Fruit fly (Drosophila melanogaster) whole organism, embryonic: ENCODE results near the gene DIP-alpha.

Experiments used
- ATbp ChIP-seq: fragments of 200-800 bp; sonication (Bioruptor generic); optimal IDR thresholded peaks from 2 replicates; lab custom pipeline; 2017; ENCODE audit warnings: missing biosample characterization, mild to moderate bottlenecking, missing genetic modification characterization, missing genetic modification reagents
- Abd-B ChIP-seq: fragments of 200-800 bp; sonication (Bioruptor generic); optimal IDR thresholded peaks from 2 replicates; lab custom pipeline; 2018; ENCODE audit warnings: missing biosample characterization, mild to moderate bottlenecking, missing genetic modification characterization, moderate library complexity
- CG10147 ChIP-seq: fragments of 200-800 bp; sonication (Bioruptor generic); optimal IDR thresholded peaks from 2 replicates; lab custom pipeline; 2019; ENCODE audit warnings: missing biosample characterization, mild to moderate bottlenecking, missing genetic modification characterization, moderate library complexity
- CG10654 ChIP-seq: fragments of 200-800 bp; sonication (Bioruptor generic); optimal IDR thresholded peaks from 2 replicates; lab custom pipeline; 2016; ENCODE audit warnings: missing biosample characterization, missing genetic modification characterization
- CG11456 ChIP-seq: fragments of 200-800 bp; sonication (Bioruptor generic); IDR thresholded peaks from 3 replicates; pipeline ENCODE4 v1.3.6; 2022; ENCODE audit warnings: missing biosample characterization, missing genetic modification characterization
- CG16863 ChIP-seq: fragments of 200-800 bp; sonication (Bioruptor generic); optimal IDR thresholded peaks from 3 replicates; lab custom pipeline; 2016; ENCODE audit warnings: missing biosample characterization, missing genetic modification characterization
- CG17802 ChIP-seq: fragments of 200-800 bp; sonication (Bioruptor generic); optimal IDR thresholded peaks from 2 replicates; lab custom pipeline; 2018; ENCODE audit warnings: missing biosample characterization, mild to moderate bottlenecking, missing genetic modification characterization, moderate library complexity
- CG17829 ChIP-seq: fragments of 200-800 bp; optimal IDR thresholded peaks from 2 replicates; lab custom pipeline; 2019; ENCODE audit warnings: missing biosample characterization, mild to moderate bottlenecking, missing genetic modification characterization, moderate library complexity
- CG2875 ChIP-seq: fragments of 200-800 bp; sonication (Bioruptor generic); optimal IDR thresholded peaks from 2 replicates; lab custom pipeline; 2017; ENCODE audit warnings: missing biosample characterization, mild to moderate bottlenecking, missing genetic modification characterization, missing genetic modification reagents
- CG4730 ChIP-seq: fragments of 200-800 bp; sonication (Bioruptor generic); IDR thresholded peaks from 2 replicates; pipeline ENCODE4 v1.3.6; 2022; ENCODE audit warnings: missing biosample characterization, missing genetic modification characterization
- CG4854 ChIP-seq: fragments of 200-800 bp; sonication (Bioruptor generic); optimal IDR thresholded peaks from 2 replicates; lab custom pipeline; 2016; ENCODE audit warnings: missing biosample characterization, missing genetic modification characterization, inconsistent platforms
- CG5953 ChIP-seq: fragments of 200-800 bp; sonication (Bioruptor generic); IDR thresholded peaks from 2 replicates; pipeline ENCODE4 v1.3.6; 2022; ENCODE audit warnings: missing biosample characterization, missing genetic modification characterization
- CG6654 ChIP-seq: fragments of 200-800 bp; sonication (Bioruptor generic); optimal IDR thresholded peaks from 2 replicates; lab custom pipeline; 2017; ENCODE audit warnings: missing biosample characterization, mild to moderate bottlenecking, missing genetic modification characterization
- CG7372 ChIP-seq: fragments of 200-800 bp; sonication (Bioruptor generic); IDR thresholded peaks from 2 replicates; pipeline ENCODE4 v1.3.6; 2022; ENCODE audit warnings: missing biosample characterization, missing genetic modification characterization
- CG7745 ChIP-seq: fragments of 200-800 bp; sonication (Bioruptor generic); optimal IDR thresholded peaks from 2 replicates; lab custom pipeline; 2018; ENCODE audit warnings: missing biosample characterization, mild to moderate bottlenecking, missing genetic modification characterization, moderate library complexity
- CG7928 ChIP-seq: fragments of 200-800 bp; sonication (Bioruptor generic); optimal IDR thresholded peaks from 2 replicates; lab custom pipeline; 2017; ENCODE audit warnings: missing biosample characterization, mild to moderate bottlenecking, missing genetic modification characterization
- CG8281 ChIP-seq: fragments of 200-800 bp; sonication (Bioruptor generic); optimal IDR thresholded peaks from 2 replicates; lab custom pipeline; 2018; ENCODE audit warnings: missing biosample characterization, mild to moderate bottlenecking, missing genetic modification characterization, moderate library complexity
- CG8388 ChIP-seq: fragments of 200-800 bp; sonication (Bioruptor generic); optimal IDR thresholded peaks from 2 replicates; lab custom pipeline; 2019; ENCODE audit warnings: missing biosample characterization, mild to moderate bottlenecking, missing genetic modification characterization, moderate library complexity
- CHES-1-like ChIP-seq: fragments of 200-800 bp; sonication (Bioruptor generic); optimal IDR thresholded peaks from 2 replicates; lab custom pipeline; 2016; ENCODE audit warnings: missing biosample characterization, missing genetic modification characterization
- Chrac-16 ChIP-seq: fragments of 200-800 bp; sonication (Bioruptor generic); optimal IDR thresholded peaks from 3 replicates; lab custom pipeline; 2016; ENCODE audit warnings: missing biosample characterization, missing genetic modification characterization
- Dbx ChIP-seq: fragments of 200-800 bp; sonication (Bioruptor generic); IDR thresholded peaks from 3 replicates; pipeline ENCODE4 v1.3.6; 2022; ENCODE audit warnings: missing biosample characterization, missing genetic modification characterization
- Dek ChIP-seq: fragments of 200-800 bp; sonication (Bioruptor generic); optimal IDR thresholded peaks from 3 replicates; lab custom pipeline; 2019; ENCODE audit warnings: missing biosample characterization, mild to moderate bottlenecking, missing genetic modification characterization, moderate library complexity
- Dip3 ChIP-seq: fragments of 200-800 bp; sonication (Bioruptor generic); optimal IDR thresholded peaks from 3 replicates; lab custom pipeline; 2016; ENCODE audit warnings: missing biosample characterization, missing genetic modification characterization
- Doc2 ChIP-seq: fragments of 200-800 bp; sonication (Bioruptor generic); IDR thresholded peaks from 2 replicates; pipeline ENCODE4 v1.3.6; 2022; ENCODE audit warnings: missing biosample characterization, missing genetic modification characterization
- GATAe ChIP-seq: fragments of 200-800 bp; sonication (Bioruptor generic); conservative IDR thresholded peaks from 2 replicates; pipeline ENCODE4 v1.3.6; 2022; ENCODE audit warnings: missing biosample characterization, missing genetic modification characterization
- HLH3B ChIP-seq: fragments of 200-800 bp; sonication (Bioruptor generic); IDR thresholded peaks from 2 replicates; pipeline ENCODE4 v1.3.6; 2022; ENCODE audit warnings: missing biosample characterization, missing genetic modification characterization
- Hey ChIP-seq: fragments of 200-800 bp; sonication (Bioruptor generic); optimal IDR thresholded peaks from 3 replicates; lab custom pipeline; 2018; ENCODE audit warnings: missing biosample characterization, mild to moderate bottlenecking, missing genetic modification characterization
- NC2β ChIP-seq: fragments of 200-800 bp; sonication (Bioruptor generic); optimal IDR thresholded peaks from 2 replicates; lab custom pipeline; 2016; ENCODE audit warnings: missing biosample characterization, missing genetic modification characterization
- Neu2 ChIP-seq: fragments of 200-800 bp; sonication (Bioruptor generic); optimal IDR thresholded peaks from 3 replicates; lab custom pipeline; 2016; ENCODE audit warnings: missing biosample characterization, missing genetic modification characterization, borderline replicate concordance
- NfI ChIP-seq: fragments of 200-800 bp; sonication (Bioruptor generic); optimal IDR thresholded peaks from 3 replicates; lab custom pipeline; 2018; ENCODE audit warnings: missing biosample characterization, mild to moderate bottlenecking, missing genetic modification characterization, moderate library complexity
- Ravus ChIP-seq: fragments of 200-800 bp; sonication (Bioruptor generic); IDR thresholded peaks from 2 replicates; pipeline ENCODE4 v1.3.6; 2022; ENCODE audit warnings: missing biosample characterization, missing genetic modification characterization
- ac ChIP-seq: fragments of 200-800 bp; sonication (Bioruptor generic); optimal IDR thresholded peaks from 3 replicates; lab custom pipeline; 2017; ENCODE audit warnings: missing biosample characterization, mild to moderate bottlenecking, missing genetic modification characterization
- ara ChIP-seq: fragments of 200-800 bp; sonication (Bioruptor generic); IDR thresholded peaks from 2 replicates; pipeline ENCODE4 v1.3.6; 2022; ENCODE audit warnings: missing biosample characterization, missing genetic modification characterization
- bbx ChIP-seq: fragments of 200-800 bp; sonication (Bioruptor generic); IDR thresholded peaks from 2 replicates; pipeline ENCODE4 v1.3.6; 2022; ENCODE audit warnings: missing biosample characterization, missing genetic modification characterization; ENCODE audit not compliant: partially characterized antibody
- gsb-n ChIP-seq: fragments of 200-800 bp; sonication (Bioruptor generic); optimal IDR thresholded peaks from 3 replicates; lab custom pipeline; 2018; ENCODE audit warnings: missing biosample characterization, mild to moderate bottlenecking, missing genetic modification characterization
- hbn ChIP-seq: fragments of 200-800 bp; sonication (Bioruptor generic); IDR thresholded peaks from 2 replicates; pipeline ENCODE4 v1.3.6; 2022; ENCODE audit warnings: missing biosample characterization, missing genetic modification characterization; ENCODE audit not compliant: partially characterized antibody
- hth ChIP-seq: fragments of >200 bp; optimal IDR thresholded peaks from 2 replicates; lab custom pipeline; 2017; ENCODE audit warnings: inconsistent platforms
- mam ChIP-seq: fragments of 200-800 bp; sonication (Bioruptor generic); optimal IDR thresholded peaks from 3 replicates; lab custom pipeline; 2016; ENCODE audit warnings: missing biosample characterization, missing genetic modification characterization
- onecut ChIP-seq: fragments of 200-800 bp; sonication (Bioruptor generic); IDR thresholded peaks from 2 replicates; pipeline ENCODE4 v1.3.6; 2022; ENCODE audit warnings: missing biosample characterization, missing genetic modification characterization
- phol ChIP-seq: fragments of 200-800 bp; sonication (Bioruptor generic); optimal IDR thresholded peaks from 3 replicates; lab custom pipeline; 2018; ENCODE audit warnings: missing biosample characterization, mild to moderate bottlenecking, missing genetic modification characterization, moderate library complexity
- sc ChIP-seq, 3 experiments: fragments of >200 bp in 2 of 3; fragments of 200-800 bp in 1 of 3; sonication (Bioruptor generic) in 1 of 3; optimal IDR thresholded peaks; 2 replicates in 2 of 3; 3 replicates in 1 of 3; lab custom pipeline; 2017; ENCODE audit warnings: mild to moderate bottlenecking in 1 of 3, missing biosample characterization in 1 of 3, missing genetic modification characterization in 1 of 3, missing genetic modification reagents in 1 of 3
- schlank ChIP-seq: fragments of 200-800 bp; sonication (Bioruptor generic); optimal IDR thresholded peaks from 2 replicates; lab custom pipeline; 2018; ENCODE audit warnings: missing biosample characterization, mild to moderate bottlenecking, missing genetic modification characterization
- slp2 ChIP-seq: fragments of 200-800 bp; sonication (Bioruptor generic); optimal IDR thresholded peaks from 2 replicates; lab custom pipeline; 2016; ENCODE audit warnings: missing biosample characterization, missing genetic modification characterization
- sna ChIP-seq: fragments of 200-800 bp; sonication (Bioruptor generic); IDR thresholded peaks from 2 replicates; pipeline ENCODE4 v1.3.6; 2022; ENCODE audit warnings: missing biosample characterization, missing genetic modification characterization; ENCODE audit not compliant: partially characterized antibody
- stc ChIP-seq: fragments of 200-800 bp; sonication (Bioruptor generic); IDR thresholded peaks from 2 replicates; pipeline ENCODE4 v1.3.6; 2022; ENCODE audit warnings: missing biosample characterization, missing genetic modification characterization
- trem ChIP-seq: fragments of 200-800 bp; optimal IDR thresholded peaks from 3 replicates; lab custom pipeline; 2019; ENCODE audit warnings: missing biosample characterization, mild to moderate bottlenecking, missing genetic modification characterization, moderate library complexity
- trh ChIP-seq: fragments of 200-800 bp; sonication (Bioruptor generic); optimal IDR thresholded peaks from 2 replicates; lab custom pipeline; 2016; ENCODE audit warnings: missing biosample characterization, missing genetic modification characterization
- wdn ChIP-seq: fragments of 200-800 bp; sonication (Bioruptor generic); IDR thresholded peaks from 2 replicates; pipeline ENCODE4 v1.3.6; 2022; ENCODE audit warnings: missing biosample characterization, missing genetic modification characterization
- z ChIP-seq: fragments of 200-800 bp; sonication (Bioruptor generic); IDR thresholded peaks from 3 replicates; pipeline ENCODE4 v1.3.6; 2022; ENCODE audit warnings: missing biosample characterization, missing genetic modification characterization

DIP-alpha gene

DNA sequence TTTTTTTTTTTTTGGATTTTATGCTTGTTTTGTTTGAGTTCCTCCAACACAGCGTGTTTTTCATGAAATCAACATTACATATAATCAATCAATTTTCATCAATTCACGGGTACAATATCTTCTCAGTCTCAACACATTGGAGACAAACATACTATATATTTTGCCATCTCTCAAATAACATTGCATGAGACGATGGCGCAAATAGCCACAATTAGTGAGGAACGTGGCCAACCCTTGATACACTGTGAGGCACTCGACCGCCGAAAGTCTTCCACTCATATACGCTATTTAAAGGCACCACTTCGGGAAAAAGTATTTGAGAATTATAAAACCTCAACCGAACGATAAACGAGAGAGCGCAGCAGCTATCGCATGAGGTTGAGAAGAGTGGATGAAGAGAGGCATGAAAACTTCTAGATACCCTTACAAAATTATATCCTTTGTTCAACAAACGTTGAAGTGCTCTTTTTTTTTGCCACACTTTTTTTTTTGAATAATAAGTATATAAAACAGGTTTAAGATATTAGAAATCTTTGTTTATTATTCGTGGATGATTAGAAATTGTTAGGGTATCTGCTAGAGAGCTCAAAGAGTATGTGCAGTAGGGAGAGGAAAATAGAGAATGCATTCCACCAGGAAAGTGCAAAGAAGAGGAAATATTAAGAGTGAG lies 25.5 kb downstream of the DIP-alpha start (continued):
- TF ChIP-seq stc (GFP tag; lab: Robert Waterston, UW) (peak; percentile 88), CG17829 (tag; lab: Kevin White, UChicago) (peak; percentile 73), Dip3 (GFP tag; lab: Kevin White, UChicago) (no peak), CG10147 (GFP tag; lab: Kevin White, UChicago) (peak; percentile 65), CG4854 (peak; percentile 44), CHES-1-like (GFP tag; lab: Kevin White, UChicago) (peak; percentile 33), Hey (tag; lab: Kevin White, UChicago) (no peak), trem (tag; lab: Kevin White, UChicago) (peak; percentile 78), HLH3B (peak; percentile 95), CG11456 (GFP tag; lab: Robert Waterston, UW) (0 out of 3 replicates have a peak, but pooled peaks have one; percentile 25), CG7928 (GFP tag; lab: Kevin White, UChicago) (no peak), CG5953 (GFP tag; lab: Robert Waterston, UW) (peak; percentile 90), CG2875 (peak; percentile 88), trh (peak; percentile 60), Ravus (GFP tag; lab: Robert Waterston, UW) (peak; percentile 70), hth (lab: Kevin White, UChicago) (no peak), Abd-B (GFP tag; lab: Kevin White, UChicago) (peak; percentile 79), CG4730 (GFP tag; lab: Robert Waterston, UW) (peak; percentile 74), mam (GFP tag; lab: Kevin White, UChicago) (peak; percentile 23), z (no peak), phol (tag; lab: Kevin White, UChicago) (peak; percentile 91), Chrac-16 (peak; percentile 77), sc (optimal IDR thresholded peaks at IDR 0.05; lab: Kevin White, UChicago) (no peak), sc (GFP tag; optimal IDR thresholded peaks at IDR 0.05; lab: Kevin White, UChicago) (peak; percentile 76), slp2 (no peak), hbn (GFP tag; lab: Robert Waterston, UW) (no peak), gsb-n (peak; percentile 93), ara (peak; percentile 86), CG7372 (GFP tag; lab: Robert Waterston, UW) (0 out of 2 replicates have a peak, but pooled peaks have one; percentile 20), CG10654 (peak; percentile 70), sna (GFP tag; lab: Robert Waterston, UW) (no peak), Doc2 (GFP tag; lab: Robert Waterston, UW) (no peak), bbx (GFP tag; lab: Robert Waterston, UW) (peak; percentile 72), GATAe (GFP tag; lab: Robert Waterston, UW) (no peak), schlank (tag; lab: Kevin White, UChicago) (no peak), Neu2 (no peak), onecut (peak; percentile 82), CG6654 (GFP tag; lab: Kevin White, UChicago) (peak; percentile 51), ATbp (GFP tag; lab: Kevin White, UChicago) (peak; percentile 93), CG17802 (tag; lab: Kevin White, UChicago) (peak; percentile 58), wdn (GFP tag; lab: Robert Waterston, UW) (no peak), NfI (GFP tag; lab: Kevin White, UChicago) (peak; percentile 74), Dbx (GFP tag; lab: Robert Waterston, UW) (0 out of 3 replicates have a peak, but pooled peaks have one; percentile 57), CG8388 (GFP tag; lab: Kevin White, UChicago) (peak; percentile 93), CG8281 (tag; lab: Kevin White, UChicago) (peak; percentile 40), CG16863 (GFP tag; lab: Kevin White, UChicago) (peak; percentile 70), CG7745 (tag; lab: Kevin White, UChicago) (peak; percentile 69), Dek (peak; percentile 74), NC2β (peak; percentile 76), ac (GFP tag; lab: Kevin White, UChicago) (peak; percentile 36)
